Worm (Caenorhabditis elegans) whole organism, L1 larva: ENCODE results near the gene cit-1.2.

ENCODE experiments used
- C04F5.9 ChIP-seq: sonication (generic microtip); optimal IDR thresholded peaks from 2 replicates; lab custom pipeline; 2016; ENCODE audit warnings: missing genetic modification characterization, missing compliant biosample characterization
- C34B4.2 ChIP-seq: sonication (generic microtip); optimal IDR thresholded peaks from 2 replicates; lab custom pipeline; 2017; ENCODE audit warnings: mild to moderate bottlenecking, missing genetic modification characterization, missing compliant biosample characterization
- Y116A8C.19 ChIP-seq: sonication (generic microtip); optimal IDR thresholded peaks from 2 replicates; lab custom pipeline; 2016; ENCODE audit warnings: missing compliant biosample characterization, missing genetic modification characterization, borderline replicate concordance
- ama-1 ChIP-seq: fragments of 150-350 bp; optimal IDR thresholded peaks from 2 replicates; lab custom pipeline; 2014
- blmp-1 ChIP-seq: fragments of 150-350 bp; optimal IDR thresholded peaks from 2 replicates; lab custom pipeline; 2014; ENCODE audit warnings: missing biosample characterization, missing genetic modification characterization
- ceh-63 ChIP-seq: fragments of 200-800 bp; sonication (Bioruptor generic); optimal IDR thresholded peaks from 2 replicates; lab custom pipeline; 2018; ENCODE audit warnings: mild to moderate bottlenecking, missing genetic modification characterization, missing compliant biosample characterization
- ceh-8 ChIP-seq: fragments of 200-800 bp; sonication (Bioruptor generic); optimal IDR thresholded peaks from 2 replicates; lab custom pipeline; 2018; ENCODE audit warnings: mild to moderate bottlenecking, missing genetic modification characterization, moderate library complexity, missing compliant biosample characterization
- ceh-82 ChIP-seq, 3 experiments: fragments of 150-350 bp in 1 of 3; sonication (generic microtip) in 2 of 3; optimal IDR thresholded peaks; 2 replicates each; lab custom pipeline; 2014 to 2017; ENCODE audit warnings: missing biosample characterization in 3 of 3, missing genetic modification characterization in 3 of 3
- ceh-88 ChIP-seq: fragments of 200-800 bp; sonication (Bioruptor generic); IDR thresholded peaks from 2 replicates; pipeline ENCODE4 v1.3.6; 2022; ENCODE audit warnings: missing genetic modification characterization, missing compliant biosample characterization
- ceh-90 ChIP-seq: sonication (generic microtip); optimal IDR thresholded peaks from 2 replicates; lab custom pipeline; 2016; ENCODE audit warnings: missing genetic modification characterization, missing compliant biosample characterization
- dsc-1 ChIP-seq: sonication (generic microtip); optimal IDR thresholded peaks from 2 replicates; lab custom pipeline; 2016; ENCODE audit warnings: mild to moderate bottlenecking, missing genetic modification characterization, missing compliant biosample characterization
- efl-3 ChIP-seq: fragments of 200-800 bp; sonication (Bioruptor generic); optimal IDR thresholded peaks from 2 replicates; lab custom pipeline; 2018; ENCODE audit warnings: mild to moderate bottlenecking, missing genetic modification characterization, missing compliant biosample characterization
- egl-13 ChIP-seq: sonication (generic microtip); optimal IDR thresholded peaks from 2 replicates; lab custom pipeline; 2016; ENCODE audit warnings: missing genotype, missing genetic modification reagents, missing genetic modification characterization, missing compliant biosample characterization
- elt-2 ChIP-seq: sonication (generic microtip); optimal IDR thresholded peaks from 2 replicates; lab custom pipeline; 2016; ENCODE audit warnings: missing genetic modification characterization, mild to moderate bottlenecking, inconsistent platforms, missing compliant biosample characterization, missing genetic modification reagents
- elt-3 ChIP-seq, 6 experiments: fragments of 150-350 bp in 1 of 6; sonication (generic microtip); optimal IDR thresholded peaks; 2 replicates each; lab custom pipeline; 2017 to 2018; ENCODE audit warnings: missing biosample characterization in 6 of 6, missing genetic modification characterization in 6 of 6, inconsistent platforms in 1 of 6
- ets-5 ChIP-seq: fragments of 200-800 bp; sonication (Bioruptor generic); IDR thresholded peaks from 2 replicates; pipeline ENCODE4 v1.3.6; 2022; ENCODE audit warnings: missing genetic modification characterization, missing compliant biosample characterization
- fkh-4 ChIP-seq: sonication (generic microtip); optimal IDR thresholded peaks from 2 replicates; lab custom pipeline; 2016; ENCODE audit warnings: missing compliant biosample characterization, missing genetic modification characterization, borderline replicate concordance
- fos-1 ChIP-seq: fragments of 150-350 bp; optimal IDR thresholded peaks from 2 replicates; lab custom pipeline; 2014; ENCODE audit warnings: missing biosample characterization, missing genetic modification characterization
- grh-1 ChIP-seq: fragments of 200-800 bp; sonication (Bioruptor generic); IDR thresholded peaks from 2 replicates; pipeline ENCODE4 v1.3.6; 2022; ENCODE audit warnings: missing genetic modification reagents, missing genetic modification characterization, missing compliant biosample characterization
- hlh-4 ChIP-seq: sonication (generic microtip); optimal IDR thresholded peaks from 2 replicates; lab custom pipeline; 2016; ENCODE audit warnings: mild to moderate bottlenecking, missing genetic modification characterization, missing compliant biosample characterization
- hpl-2 ChIP-seq: fragments of 150-350 bp; optimal IDR thresholded peaks from 2 replicates; lab custom pipeline; 2014; ENCODE audit warnings: missing biosample characterization, missing genetic modification reagents, missing genetic modification characterization
- irx-1 ChIP-seq: sonication (generic microtip); optimal IDR thresholded peaks from 2 replicates; lab custom pipeline; 2016; ENCODE audit warnings: missing genetic modification characterization, missing compliant biosample characterization
- isw-1 ChIP-seq: fragments of 200-800 bp; sonication (Bioruptor generic); IDR thresholded peaks from 2 replicates; pipeline ENCODE4 v1.3.6; 2022; ENCODE audit warnings: missing genetic modification characterization, missing compliant biosample characterization
- lin-14 ChIP-seq: fragments of 200-800 bp; sonication (Bioruptor generic); optimal IDR thresholded peaks from 2 replicates; lab custom pipeline; 2018; ENCODE audit warnings: mild to moderate bottlenecking, missing genetic modification characterization, moderate library complexity, missing compliant biosample characterization
- lin-35 ChIP-seq, 2 experiments: fragments of 150-350 bp; optimal IDR thresholded peaks; 2 replicates each; lab custom pipeline; 2014; ENCODE audit warnings: missing biosample characterization in 2 of 2, missing genetic modification characterization in 2 of 2, missing genetic modification reagents in 2 of 2
- lsy-2 ChIP-seq, 2 experiments: fragments of 150-350 bp; optimal IDR thresholded peaks; 2 replicates each; lab custom pipeline; 2014; ENCODE audit warnings: missing biosample characterization in 2 of 2, missing genetic modification characterization in 2 of 2
- mab-9 ChIP-seq: fragments of 200-800 bp; sonication (Bioruptor generic); IDR thresholded peaks from 2 replicates; pipeline ENCODE4 v1.3.6; 2022; ENCODE audit warnings: missing genetic modification reagents, missing genetic modification characterization, missing compliant biosample characterization
- mef-2 ChIP-seq: fragments of 150-350 bp; optimal IDR thresholded peaks from 2 replicates; lab custom pipeline; 2014; ENCODE audit warnings: missing biosample characterization, missing genetic modification characterization
- mep-1 ChIP-seq: fragments of 150-350 bp; optimal IDR thresholded peaks from 2 replicates; lab custom pipeline; 2014; ENCODE audit warnings: missing biosample characterization, missing genetic modification characterization
- nhr-11 ChIP-seq: fragments of 150-350 bp; optimal IDR thresholded peaks from 2 replicates; lab custom pipeline; 2014; ENCODE audit warnings: missing biosample characterization, missing genetic modification characterization
- nhr-19 ChIP-seq: fragments of 200-800 bp; sonication (Bioruptor generic); conservative IDR thresholded peaks from 2 replicates; pipeline ENCODE4 v1.3.6; 2022; ENCODE audit warnings: missing genetic modification characterization, missing compliant biosample characterization
- nhr-237 ChIP-seq: fragments of 150-350 bp; optimal IDR thresholded peaks from 2 replicates; lab custom pipeline; 2014; ENCODE audit warnings: missing biosample characterization, missing genetic modification characterization
- nhr-47 ChIP-seq: sonication (generic microtip); optimal IDR thresholded peaks from 2 replicates; lab custom pipeline; 2016; ENCODE audit warnings: mild to moderate bottlenecking, missing genetic modification characterization, moderate library complexity, missing compliant biosample characterization
- nhr-71 ChIP-seq: sonication (generic microtip); optimal IDR thresholded peaks from 2 replicates; lab custom pipeline; 2016; ENCODE audit warnings: mild to moderate bottlenecking, missing genetic modification characterization, moderate library complexity, missing compliant biosample characterization
- nhr-85 ChIP-seq: sonication (generic microtip); peaks from one replicate; lab custom pipeline; 2016; ENCODE audit warnings: missing genetic modification characterization, inconsistent platforms, missing compliant biosample characterization
- nhr-90 ChIP-seq: sonication (generic microtip); optimal IDR thresholded peaks from 2 replicates; lab custom pipeline; 2016; ENCODE audit warnings: mild to moderate bottlenecking, missing genetic modification characterization, missing compliant biosample characterization; ENCODE audit not compliant: poor library complexity
- pax-3 ChIP-seq: fragments of 200-800 bp; sonication (Bioruptor generic); optimal IDR thresholded peaks from 2 replicates; lab custom pipeline; 2018; ENCODE audit warnings: mild to moderate bottlenecking, missing genetic modification characterization, moderate library complexity, missing compliant biosample characterization
- pqm-1 ChIP-seq: sonication (generic microtip); optimal IDR thresholded peaks from 3 replicates; lab custom pipeline; 2017; ENCODE audit warnings: missing biosample characterization, missing genetic modification characterization
- skn-1 ChIP-seq: fragments of 150-350 bp; optimal IDR thresholded peaks from 2 replicates; lab custom pipeline; 2014; ENCODE audit warnings: missing biosample characterization, missing genetic modification characterization
- swsn-7 ChIP-seq: sonication (generic microtip); optimal IDR thresholded peaks from 2 replicates; lab custom pipeline; 2016; ENCODE audit warnings: missing genetic modification characterization, missing compliant biosample characterization
- tlp-1 ChIP-seq: fragments of 150-350 bp; optimal IDR thresholded peaks from 2 replicates; lab custom pipeline; 2014; ENCODE audit warnings: missing biosample characterization, missing genetic modification characterization
- unc-30 ChIP-seq: sonication (generic microtip); optimal IDR thresholded peaks from 2 replicates; lab custom pipeline; 2017; ENCODE audit warnings: missing biosample characterization, missing genetic modification characterization
- unc-62 ChIP-seq: fragments of 150-350 bp; optimal IDR thresholded peaks from 2 replicates; lab custom pipeline; 2014; ENCODE audit warnings: missing biosample characterization, missing genetic modification reagents, missing genetic modification characterization
- unc-86 ChIP-seq: sonication (generic microtip); optimal IDR thresholded peaks from 2 replicates; lab custom pipeline; 2016; ENCODE audit warnings: missing genetic modification characterization, missing compliant biosample characterization
- vab-15 ChIP-seq: sonication (generic microtip); optimal IDR thresholded peaks from 2 replicates; lab custom pipeline; 2017; ENCODE audit warnings: missing genotype, mild to moderate bottlenecking, missing genetic modification characterization, missing compliant biosample characterization
- zip-4 ChIP-seq: fragments of 200-800 bp; sonication (Bioruptor generic); optimal IDR thresholded peaks from 2 replicates; lab custom pipeline; 2018; ENCODE audit warnings: mild to moderate bottlenecking, missing genetic modification characterization, moderate library complexity, missing compliant biosample characterization

The cit-1.2 gene

ce11 chrIII:8029487-8029886, 18.9 kb downstream of the cit-1.2 start, which contains the start of gene F44B9.8 (continued):
- TF ChIP-seq ceh-82 (tag; optimal IDR thresholded peaks at IDR 0.05; lab: Kevin White, UChicago) (peak in 1 of 3 experiments; percentile 52), fos-1 (tag; lab: Kevin White, UChicago) (no peak), ets-5 (GFP tag; lab: Robert Waterston, UW) (no peak), skn-1 (tag; lab: Kevin White, UChicago) (peak; percentile 35), elt-3 (tag; optimal IDR thresholded peaks at IDR 0.05; lab: Kevin White, UChicago) (peak in 1 of 6 experiments; percentile 71)

- TF ChIP-seq ceh-8: no peak
- no peak for TF ChIP-seq ceh-88 (GFP tag; lab: Robert Waterston, UW)
- TF ChIP-seq tlp-1: no peak
- no peak for TF ChIP-seq pax-3 (tag; lab: Kevin White, UChicago)
Measured at ce11 chrIII:8030963-8031362, 20.4 kb downstream of the cit-1.2 start, which contains the start of gene F44B9.9. Gene F44B9.9 (minus strand): TSS chrIII:8031063.

- no peak for TF ChIP-seq hlh-4 (tag; lab: Kevin White, UChicago)
- no peak for TF ChIP-seq C04F5.9 (tag; lab: Kevin White, UChicago)
- no peak for TF ChIP-seq lin-35 (GFP tag; optimal IDR thresholded peaks at IDR 0.05; lab: Kevin White, UChicago)
- no peak for TF ChIP-seq vab-15
- TF ChIP-seq pqm-1: no peak
- TF ChIP-seq mep-1 (tag; lab: Kevin White, UChicago): no peak
- no peak for TF ChIP-seq mab-9
- TF ChIP-seq nhr-71: no peak
- TF ChIP-seq skn-1 (tag; lab: Kevin White, UChicago): no peak
- no peak for TF ChIP-seq grh-1 (GFP tag; lab: Robert Waterston, UW)
- no peak for TF ChIP-seq C34B4.2 (tag; lab: Kevin White, UChicago)
- no peak for TF ChIP-seq egl-13 (tag; lab: Kevin White, UChicago)
- TF ChIP-seq ama-1 (lab: Kevin White, UChicago): no peak
- no peak for TF ChIP-seq nhr-19 (GFP tag; lab: Robert Waterston, UW)
- no peak for TF ChIP-seq dsc-1 (tag; lab: Kevin White, UChicago)
Measured at ce11 chrIII:8033534-8033933, 23.0 kb downstream of the cit-1.2 start, which contains the start of gene F44B9.10. Gene F44B9.10 (minus strand): TSS chrIII:8033634.

ce11 chrIII:8036050-8036449, 25.5 kb downstream of the cit-1.2 start:
- TF ChIP-seq fkh-4 (tag; lab: Kevin White, UChicago) (no peak), unc-62 (GFP tag; lab: Kevin White, UChicago) (no peak), pax-3 (tag; lab: Kevin White, UChicago) (no peak), lin-14 (GFP tag; lab: Kevin White, UChicago) (peak; percentile 21), ceh-88 (GFP tag; lab: Robert Waterston, UW) (no peak), zip-4 (GFP tag; lab: Kevin White, UChicago) (no peak), grh-1 (GFP tag; lab: Robert Waterston, UW) (peak; percentile 62), unc-30 (no peak), elt-3 (tag; optimal IDR thresholded peaks at IDR 0.05; lab: Kevin White, UChicago) (peak in 3 of 6 experiments; percentile 28 to 88 (median 64)), blmp-1 (tag; lab: Kevin White, UChicago) (peak; percentile 53), swsn-7 (tag; lab: Kevin White, UChicago) (no peak), nhr-237 (tag; lab: Kevin White, UChicago) (no peak), ceh-90 (no peak), mef-2 (tag; lab: Kevin White, UChicago) (no peak), ets-5 (GFP tag; lab: Robert Waterston, UW) (no peak), irx-1 (no peak), Y116A8C.19 (tag; lab: Kevin White, UChicago) (no peak), skn-1 (tag; lab: Kevin White, UChicago) (no peak), lsy-2 (tag; optimal IDR thresholded peaks at IDR 0.05; lab: Kevin White, UChicago) (peak in 1 of 2 experiments; percentile 16), nhr-85 (tag; lab: Kevin White, UChicago) (peak; percentile 78), ceh-82 (tag; optimal IDR thresholded peaks at IDR 0.05; lab: Kevin White, UChicago) (no peak), ama-1 (lab: Kevin White, UChicago) (no peak), lin-35 (GFP tag; optimal IDR thresholded peaks at IDR 0.05; lab: Kevin White, UChicago) (no peak), efl-3 (no peak), unc-86 (tag; lab: Kevin White, UChicago) (no peak), isw-1 (GFP tag; lab: Robert Waterston, UW) (no peak), hlh-4 (tag; lab: Kevin White, UChicago) (no peak), nhr-11 (no peak), hpl-2 (GFP tag; lab: Kevin White, UChicago) (no peak), nhr-47 (tag; lab: Kevin White, UChicago) (no peak), C34B4.2 (tag; lab: Kevin White, UChicago) (no peak), nhr-90 (tag; lab: Kevin White, UChicago) (no peak), elt-2 (tag; lab: Kevin White, UChicago) (no peak), ceh-63 (GFP tag; lab: Kevin White, UChicago) (no peak)
